Fruit fly (Drosophila melanogaster) whole organism, embryonic: ENCODE measurements around the gene CG13252.

Experiments used
- ATbp ChIP-seq: fragments of 200-800 bp; sonication (Bioruptor generic); optimal IDR thresholded peaks from 2 replicates; lab custom pipeline; 2017; ENCODE audit warnings: missing biosample characterization, mild to moderate bottlenecking, missing genetic modification characterization, missing genetic modification reagents
- Ada2b ChIP-seq: fragments of 200-800 bp; sonication (Bioruptor generic); IDR thresholded peaks from 2 replicates; pipeline ENCODE4 v1.3.6; 2022; ENCODE audit warnings: missing biosample characterization, missing genetic modification characterization
- Adf1 ChIP-seq: fragments of 200-800 bp; sonication (Bioruptor generic); IDR thresholded peaks from 2 replicates; pipeline ENCODE4 v1.3.6; 2022; ENCODE audit warnings: missing biosample characterization, missing genetic modification characterization
- Antp ChIP-seq: fragments of 200-800 bp; sonication (Bioruptor generic); optimal IDR thresholded peaks from 3 replicates; lab custom pipeline; 2016; ENCODE audit warnings: missing biosample characterization, missing genetic modification characterization
- Awh ChIP-seq: fragments of 200-800 bp; sonication (Bioruptor generic); IDR thresholded peaks from 2 replicates; pipeline ENCODE4, ENCODE4 v1.3.6; 2022; ENCODE audit warnings: missing biosample characterization, missing genetic modification characterization
- CG10366 ChIP-seq: fragments of 200-800 bp; sonication (Bioruptor generic); IDR thresholded peaks from 2 replicates; pipeline ENCODE4 v1.3.6; 2022; ENCODE audit warnings: missing biosample characterization, missing genetic modification characterization
- CG10959 ChIP-seq: fragments of 200-800 bp; sonication (Bioruptor generic); IDR thresholded peaks from 2 replicates; pipeline ENCODE4 v1.3.6; 2022; ENCODE audit warnings: missing biosample characterization, missing genetic modification characterization
- CG1233 ChIP-seq: fragments of 200-800 bp; sonication (Bioruptor generic); optimal IDR thresholded peaks from 4 replicates; lab custom pipeline; 2018; ENCODE audit warnings: missing biosample characterization, mild to moderate bottlenecking, missing genetic modification characterization
- CG12744 ChIP-seq: fragments of 200-800 bp; sonication (Bioruptor generic); optimal IDR thresholded peaks from 2 replicates; lab custom pipeline; 2016; ENCODE audit warnings: missing biosample characterization, missing genetic modification characterization
- CG14014 ChIP-seq: fragments of 200-800 bp; sonication (Bioruptor generic); IDR thresholded peaks from 2 replicates; pipeline ENCODE4 v1.3.6; 2022; ENCODE audit warnings: missing biosample characterization, missing genetic modification characterization
- CG15011 ChIP-seq: fragments of 200-800 bp; sonication (Bioruptor generic); optimal IDR thresholded peaks from 3 replicates; lab custom pipeline; 2018; ENCODE audit warnings: missing biosample characterization, mild to moderate bottlenecking, missing genetic modification characterization
- CG15696 ChIP-seq: fragments of 200-800 bp; sonication (Bioruptor generic); optimal IDR thresholded peaks from 2 replicates; lab custom pipeline; 2019; ENCODE audit warnings: missing biosample characterization, mild to moderate bottlenecking, missing genetic modification characterization, moderate library complexity
- CG1602 ChIP-seq: fragments of 200-800 bp; sonication (Bioruptor generic); optimal IDR thresholded peaks from 3 replicates; lab custom pipeline; 2016; ENCODE audit warnings: missing biosample characterization, missing genetic modification characterization
- CG1647 ChIP-seq: fragments of 200-800 bp; sonication (Bioruptor generic); optimal IDR thresholded peaks from 3 replicates; lab custom pipeline; 2016; ENCODE audit warnings: missing biosample characterization, missing genetic modification characterization
- CG17829 ChIP-seq: fragments of 200-800 bp; optimal IDR thresholded peaks from 2 replicates; lab custom pipeline; 2019; ENCODE audit warnings: missing biosample characterization, mild to moderate bottlenecking, missing genetic modification characterization, moderate library complexity
- CG18011 ChIP-seq: fragments of 200-800 bp; sonication (Bioruptor generic); optimal IDR thresholded peaks from 2 replicates; lab custom pipeline; 2017; ENCODE audit warnings: missing biosample characterization, missing genetic modification characterization, mild to moderate bottlenecking, moderate library complexity, missing genotype
- CG18262 ChIP-seq: fragments of 200-800 bp; optimal IDR thresholded peaks from 3 replicates; lab custom pipeline; 2019; ENCODE audit warnings: missing biosample characterization, mild to moderate bottlenecking, missing genetic modification characterization, moderate library complexity
- CG1832 ChIP-seq: fragments of 200-800 bp; sonication (Bioruptor generic); optimal IDR thresholded peaks from 2 replicates; lab custom pipeline; 2017; ENCODE audit warnings: missing biosample characterization, mild to moderate bottlenecking, missing genetic modification characterization, inconsistent platforms
- CG32532 ChIP-seq: fragments of 200-800 bp; sonication (Bioruptor generic); IDR thresholded peaks from 2 replicates; pipeline ENCODE4 v1.3.6; 2022; ENCODE audit warnings: missing biosample characterization, missing genetic modification characterization
- CG5953 ChIP-seq: fragments of 200-800 bp; sonication (Bioruptor generic); IDR thresholded peaks from 2 replicates; pipeline ENCODE4 v1.3.6; 2022; ENCODE audit warnings: missing biosample characterization, missing genetic modification characterization
- CG6689 ChIP-seq: fragments of 200-800 bp; sonication (Bioruptor generic); IDR thresholded peaks from 2 replicates; pipeline ENCODE4 v1.3.6; 2022; ENCODE audit warnings: missing biosample characterization, missing genetic modification characterization
- CG7786 ChIP-seq: fragments of 200-800 bp; sonication (Bioruptor generic); optimal IDR thresholded peaks from 2 replicates; lab custom pipeline; 2016; ENCODE audit warnings: missing biosample characterization, missing genetic modification characterization
- CG8290 ChIP-seq, 3 experiments: fragments of 200-800 bp; sonication (Bioruptor generic); optimal IDR thresholded peaks; 2 replicates each; lab custom pipeline; 2016 to 2019; ENCODE audit warnings: missing biosample characterization in 3 of 3, missing genetic modification characterization in 3 of 3, mild to moderate bottlenecking in 2 of 3, moderate library complexity in 1 of 3
- CG8765 ChIP-seq: fragments of 200-800 bp; sonication (Bioruptor generic); IDR thresholded peaks from 2 replicates; pipeline ENCODE4 v1.3.6; 2022; ENCODE audit warnings: missing biosample characterization, missing genetic modification characterization
- CG8924 ChIP-seq: fragments of 200-800 bp; optimal IDR thresholded peaks from 3 replicates; lab custom pipeline; 2019; ENCODE audit warnings: missing biosample characterization, mild to moderate bottlenecking, missing genetic modification characterization, moderate library complexity
- CTCF ChIP-seq: fragments of 200-800 bp; sonication (Bioruptor generic); optimal IDR thresholded peaks from 2 replicates; lab custom pipeline; 2017; ENCODE audit warnings: missing biosample characterization, mild to moderate bottlenecking, missing genetic modification characterization, moderate library complexity
- CkIIα-i1 ChIP-seq: fragments of 200-800 bp; sonication (Bioruptor generic); IDR thresholded peaks from 2 replicates; pipeline ENCODE4 v1.3.6; 2022; ENCODE audit warnings: missing biosample characterization, missing genetic modification characterization
- Fer3 ChIP-seq: fragments of 200-800 bp; sonication (Bioruptor generic); optimal IDR thresholded peaks from 2 replicates; lab custom pipeline; 2018; ENCODE audit warnings: missing biosample characterization, mild to moderate bottlenecking, missing genetic modification characterization, moderate library complexity
- HLH54F ChIP-seq: fragments of 200-800 bp; sonication (Bioruptor generic); optimal IDR thresholded peaks from 3 replicates; lab custom pipeline; 2016; ENCODE audit warnings: missing biosample characterization, missing genetic modification characterization
- Mad ChIP-seq: fragments of 200-800 bp; sonication (Bioruptor generic); optimal IDR thresholded peaks from 2 replicates; lab custom pipeline; 2016; ENCODE audit warnings: missing biosample characterization, missing genetic modification characterization
- Max ChIP-seq: fragments of 200-800 bp; sonication (Bioruptor generic); optimal IDR thresholded peaks from 2 replicates; lab custom pipeline; 2016; ENCODE audit warnings: missing biosample characterization, mild to moderate bottlenecking, missing genetic modification characterization
- NFAT ChIP-seq: fragments of 200-800 bp; sonication (Bioruptor generic); IDR thresholded peaks from 2 replicates; pipeline ENCODE4 v1.3.6; 2022; ENCODE audit warnings: missing biosample characterization, missing genetic modification characterization
- Neu2 ChIP-seq: fragments of 200-800 bp; sonication (Bioruptor generic); optimal IDR thresholded peaks from 3 replicates; lab custom pipeline; 2016; ENCODE audit warnings: missing biosample characterization, missing genetic modification characterization, borderline replicate concordance
- Oaz ChIP-seq: fragments of 200-800 bp; sonication (Bioruptor generic); IDR thresholded peaks from 2 replicates; pipeline ENCODE4 v1.3.6; 2022; ENCODE audit warnings: missing biosample characterization, missing genetic modification characterization
- Side ChIP-seq: fragments of 200-800 bp; sonication (Bioruptor generic); optimal IDR thresholded peaks from 2 replicates; lab custom pipeline; 2016; ENCODE audit warnings: missing biosample characterization, missing genetic modification characterization
- Sry-β ChIP-seq: fragments of 200-800 bp; sonication (Bioruptor generic); optimal IDR thresholded peaks from 2 replicates; lab custom pipeline; 2018; ENCODE audit warnings: missing biosample characterization, mild to moderate bottlenecking, missing genetic modification characterization, moderate library complexity
- YL-1 ChIP-seq: fragments of 200-800 bp; sonication (Bioruptor generic); optimal IDR thresholded peaks from 3 replicates; lab custom pipeline; 2017; ENCODE audit warnings: missing biosample characterization, mild to moderate bottlenecking, missing genetic modification characterization
- btn ChIP-seq: fragments of 200-800 bp; sonication (Bioruptor generic); optimal IDR thresholded peaks from 2 replicates; lab custom pipeline; 2016; ENCODE audit warnings: missing biosample characterization, missing genetic modification characterization
- gcm ChIP-seq: fragments of 200-800 bp; sonication (Bioruptor generic); optimal IDR thresholded peaks from 2 replicates; lab custom pipeline; 2019; ENCODE audit warnings: missing biosample characterization, mild to moderate bottlenecking, missing genetic modification characterization, moderate library complexity
- kah ChIP-seq: fragments of 200-800 bp; sonication (Bioruptor generic); optimal IDR thresholded peaks from 2 replicates; lab custom pipeline; 2018; ENCODE audit warnings: missing biosample characterization, mild to moderate bottlenecking, missing genetic modification characterization
- ken ChIP-seq: fragments of 200-800 bp; sonication (Bioruptor generic); IDR thresholded peaks from 3 replicates; pipeline ENCODE4 v1.3.6; 2022; ENCODE audit warnings: missing biosample characterization, missing genetic modification characterization
- pfk ChIP-seq: fragments of 200-800 bp; sonication (Bioruptor generic); optimal IDR thresholded peaks from 2 replicates; lab custom pipeline; 2018; ENCODE audit warnings: missing biosample characterization, mild to moderate bottlenecking, missing genetic modification characterization, moderate library complexity
- pros ChIP-seq: fragments of 200-800 bp; sonication (Bioruptor generic); optimal IDR thresholded peaks from 3 replicates; lab custom pipeline; 2019; ENCODE audit warnings: missing biosample characterization, mild to moderate bottlenecking, missing genetic modification characterization, moderate library complexity
- sd ChIP-seq: fragments of 200-800 bp; sonication (Bioruptor generic); optimal IDR thresholded peaks from 3 replicates; lab custom pipeline; 2018; ENCODE audit warnings: missing biosample characterization, mild to moderate bottlenecking, missing genetic modification characterization, moderate library complexity
- shn ChIP-seq: fragments of 200-800 bp; sonication (Bioruptor generic); optimal IDR thresholded peaks from 3 replicates; lab custom pipeline; 2016; ENCODE audit warnings: missing biosample characterization, missing genetic modification characterization
- sim ChIP-seq: fragments of 200-800 bp; sonication (Bioruptor generic); IDR thresholded peaks from 2 replicates; pipeline ENCODE4 v1.3.6; 2022; ENCODE audit warnings: missing biosample characterization, missing genetic modification characterization
- sima ChIP-seq: fragments of 200-800 bp; sonication (Bioruptor generic); optimal IDR thresholded peaks from 2 replicates; lab custom pipeline; 2016; ENCODE audit warnings: missing biosample characterization, missing genetic modification characterization
- slp2 ChIP-seq: fragments of 200-800 bp; sonication (Bioruptor generic); optimal IDR thresholded peaks from 2 replicates; lab custom pipeline; 2016; ENCODE audit warnings: missing biosample characterization, missing genetic modification characterization
- stwl ChIP-seq: fragments of 200-800 bp; sonication (Bioruptor generic); optimal IDR thresholded peaks from 3 replicates; lab custom pipeline; 2018; ENCODE audit warnings: missing biosample characterization, mild to moderate bottlenecking, missing genetic modification characterization, moderate library complexity
- trem ChIP-seq: fragments of 200-800 bp; optimal IDR thresholded peaks from 3 replicates; lab custom pipeline; 2019; ENCODE audit warnings: missing biosample characterization, mild to moderate bottlenecking, missing genetic modification characterization, moderate library complexity
- zfh1 ChIP-seq: fragments of 200-800 bp; sonication (Bioruptor generic); IDR thresholded peaks from 3 replicates; pipeline ENCODE4 v1.3.6; 2022; ENCODE audit warnings: missing biosample characterization, missing genetic modification characterization

Gene CG13252

dm6 chr3L:20710475-20711177 lies 19.8 kb upstream of the CG13252 start (continued):
- TF ChIP-seq ATbp (GFP tag; lab: Kevin White, UChicago) (no peak), Adf1 (GFP tag; lab: Robert Waterston, UW) (no peak), CG18011 (no peak), CG6689 (peak; percentile 59), HLH54F (GFP tag; lab: Kevin White, UChicago) (no peak), sd (tag; lab: Kevin White, UChicago) (peak; percentile 53), Neu2 (GFP tag; lab: Kevin White, UChicago) (no peak), CG5953 (GFP tag; lab: Robert Waterston, UW) (no peak; the same call in 1 of the 2 replicates), btn (GFP tag; lab: Kevin White, UChicago) (no peak), CG1647 (GFP tag; lab: Kevin White, UChicago) (no peak), CG7786 (GFP tag; lab: Kevin White, UChicago) (no peak), CG10366 (GFP tag; lab: Robert Waterston, UW) (no peak; the same call in 1 of the 2 replicates), CG14014 (0 out of 2 replicates have a peak, but pooled peaks have one; percentile 50), pros (GFP tag; lab: Kevin White, UChicago) (no peak), pfk (GFP tag; lab: Kevin White, UChicago) (no peak), CG8765 (no peak), Antp (GFP tag; lab: Kevin White, UChicago) (no peak), NFAT (GFP tag; lab: Robert Waterston, UW) (no peak), CG1233 (GFP tag; lab: Kevin White, UChicago) (no peak), Side (no peak), Ada2b (GFP tag; lab: Robert Waterston, UW) (peak; percentile 57), CG32532 (GFP tag; lab: Robert Waterston, UW) (no peak), gcm (no peak), Fer3 (no peak), Mad (GFP tag; lab: Kevin White, UChicago) (no peak), Oaz (no peak), Sry-β (no peak), trem (peak; percentile 23), CG17829 (tag; lab: Kevin White, UChicago) (peak; percentile 35), CG15696 (tag; lab: Kevin White, UChicago) (no peak), Max (GFP tag; lab: Kevin White, UChicago) (no peak), CG8290 (GFP tag; optimal IDR thresholded peaks at IDR 0.05; lab: Kevin White, UChicago) (no peak), CG8290 (tag; optimal IDR thresholded peaks at IDR 0.05; lab: Kevin White, UChicago) (no peak), CG1602 (GFP tag; lab: Kevin White, UChicago) (peak; percentile 30), YL-1 (no peak), sim (GFP tag; lab: Robert Waterston, UW) (no peak), CG12744 (GFP tag; lab: Kevin White, UChicago) (no peak), CkIIα-i1 (no peak), kah (GFP tag; lab: Kevin White, UChicago) (no peak), CG15011 (no peak), slp2 (GFP tag; lab: Kevin White, UChicago) (no peak), CG18262 (tag; lab: Kevin White, UChicago) (peak; percentile 58), stwl (tag; lab: Kevin White, UChicago) (no peak), CG10959 (GFP tag; lab: Robert Waterston, UW) (no peak), Awh (GFP tag; lab: Robert Waterston, UW) (no peak), zfh1 (GFP tag; lab: Robert Waterston, UW) (peak; percentile 44; the same call in 2 of the 3 replicates), ken (GFP tag; lab: Robert Waterston, UW) (no peak), sima (GFP tag; lab: Kevin White, UChicago) (no peak), CG8924 (tag; lab: Kevin White, UChicago) (peak; percentile 33), CTCF (GFP tag; lab: Kevin White, UChicago) (no peak), CG1832 (GFP tag; lab: Kevin White, UChicago) (no peak), shn (GFP tag; lab: Kevin White, UChicago) (no peak)
